Worm (Caenorhabditis elegans) whole organism, L4 larva: ENCODE measurements around the gene pas-1.

Source experiments
- Y5F2A.4 ChIP-seq: fragments of 200-800 bp; sonication (Bioruptor generic); optimal IDR thresholded peaks from 2 replicates; lab custom pipeline; 2018; ENCODE audit warnings: mild to moderate bottlenecking, missing genetic modification characterization, missing compliant biosample characterization
- ama-1 ChIP-seq: fragments of 150-350 bp; optimal IDR thresholded peaks from 2 replicates; lab custom pipeline; 2014; ENCODE audit warnings: inconsistent platforms, mixed read lengths
- arid-1 ChIP-seq: fragments of 200-800 bp; sonication (Bioruptor generic); conservative IDR thresholded peaks from 2 replicates; pipeline ENCODE4 v1.3.6; 2022; ENCODE audit warnings: missing genetic modification reagents, missing genetic modification characterization, missing compliant biosample characterization
- ceh-32 ChIP-seq: sonication (generic microtip); optimal IDR thresholded peaks from 2 replicates; lab custom pipeline; 2016; ENCODE audit warnings: mild to moderate bottlenecking, missing genetic modification characterization, missing compliant biosample characterization; ENCODE audit not compliant: poor library complexity
- ces-1 ChIP-seq: fragments of 150-350 bp; sonication (generic microtip); optimal IDR thresholded peaks from 4 replicates; lab custom pipeline; 2014; ENCODE audit warnings: missing biosample characterization, missing genetic modification reagents, missing genetic modification characterization
- cey-2 ChIP-seq: sonication (generic microtip); optimal IDR thresholded peaks from 3 replicates; lab custom pipeline; 2017; ENCODE audit warnings: missing genetic modification characterization, mild to moderate bottlenecking, missing compliant biosample characterization, antibody characterized with exemption, borderline replicate concordance; ENCODE audit not compliant: insufficient read depth
- egl-43 ChIP-seq: fragments of 200-800 bp; sonication (Bioruptor generic); IDR thresholded peaks from 2 replicates; pipeline ENCODE4 v1.3.6; 2022; ENCODE audit warnings: missing genetic modification reagents, missing genetic modification characterization, missing compliant biosample characterization
- jun-1 ChIP-seq: fragments of 150-350 bp; optimal IDR thresholded peaks from 2 replicates; lab custom pipeline; 2014; ENCODE audit warnings: missing biosample characterization, missing genetic modification reagents, missing genetic modification characterization
- lsy-2 ChIP-seq, 2 experiments: fragments of 150-350 bp in 1 of 2; sonication (generic microtip) in 1 of 2; optimal IDR thresholded peaks; 2 replicates each; lab custom pipeline; 2014 to 2017; ENCODE audit warnings: missing biosample characterization in 2 of 2, missing genetic modification characterization in 2 of 2
- mdt-29 ChIP-seq: fragments of 200-800 bp; sonication (Bioruptor generic); IDR thresholded peaks from 2 replicates; pipeline ENCODE4 v1.3.6; 2022; ENCODE audit warnings: missing genetic modification reagents, missing genetic modification characterization, missing compliant biosample characterization
- nhr-11 ChIP-seq: fragments of 150-350 bp; optimal IDR thresholded peaks from 2 replicates; lab custom pipeline; 2014; ENCODE audit warnings: missing biosample characterization, missing genetic modification characterization
- nhr-48 ChIP-seq: sonication (generic microtip); optimal IDR thresholded peaks from 2 replicates; lab custom pipeline; 2016; ENCODE audit warnings: mild to moderate bottlenecking, missing genetic modification characterization, missing compliant biosample characterization
- pqm-1 ChIP-seq: sonication (generic microtip); optimal IDR thresholded peaks from 2 replicates; lab custom pipeline; 2017; ENCODE audit warnings: missing biosample characterization, missing genetic modification characterization
- zfp-2 ChIP-seq: sonication (generic microtip); optimal IDR thresholded peaks from 2 replicates; lab custom pipeline; 2016; ENCODE audit warnings: mild to moderate bottlenecking, missing genetic modification characterization, missing compliant biosample characterization

DNA sequence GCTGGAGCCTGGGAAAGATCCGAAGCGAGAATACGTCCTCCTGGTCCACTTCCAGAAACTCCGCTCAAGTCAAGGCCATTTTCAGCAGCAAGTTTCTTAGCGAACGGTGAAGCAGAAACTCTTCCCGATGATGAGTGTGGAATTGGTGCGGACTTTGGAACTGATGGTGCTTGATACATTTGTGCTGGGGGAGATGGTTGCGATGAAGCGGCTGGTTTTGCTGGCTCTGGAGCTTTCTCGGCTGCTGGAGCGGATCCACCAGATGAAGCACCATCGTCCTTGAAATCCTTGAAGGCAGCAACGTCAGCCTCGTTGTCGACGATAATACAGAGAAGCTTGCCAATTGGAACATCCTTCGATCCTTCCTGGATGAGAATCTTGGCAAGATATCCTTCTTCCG is 24.0 kb upstream of the pas-1 start:
- TF ChIP-seq lsy-2 (tag; optimal IDR thresholded peaks at IDR 0.05; lab: Kevin White, UChicago) (no peak), jun-1 (tag; lab: Kevin White, UChicago) (no peak), mdt-29 (GFP tag; lab: Robert Waterston, UW) (no peak), egl-43 (GFP tag; lab: Robert Waterston, UW) (no peak), ceh-32 (tag; lab: Kevin White, UChicago) (no peak), nhr-48 (tag; lab: Kevin White, UChicago) (no peak), pqm-1 (tag; lab: Kevin White, UChicago) (no peak), arid-1 (no peak), Y5F2A.4 (GFP tag; lab: Kevin White, UChicago) (no peak), nhr-11 (tag; lab: Kevin White, UChicago) (no peak), zfp-2 (tag; lab: Kevin White, UChicago) (no peak), ama-1 (lab: Kevin White, UChicago) (no peak), cey-2 (tag; lab: Kevin White, UChicago) (no peak), ces-1 (GFP tag; lab: Kevin White, UChicago) (no peak)
